Fruit fly (Drosophila melanogaster): ENCODE measurements around the gene CG13086.

Gene CG13086

DNA sequence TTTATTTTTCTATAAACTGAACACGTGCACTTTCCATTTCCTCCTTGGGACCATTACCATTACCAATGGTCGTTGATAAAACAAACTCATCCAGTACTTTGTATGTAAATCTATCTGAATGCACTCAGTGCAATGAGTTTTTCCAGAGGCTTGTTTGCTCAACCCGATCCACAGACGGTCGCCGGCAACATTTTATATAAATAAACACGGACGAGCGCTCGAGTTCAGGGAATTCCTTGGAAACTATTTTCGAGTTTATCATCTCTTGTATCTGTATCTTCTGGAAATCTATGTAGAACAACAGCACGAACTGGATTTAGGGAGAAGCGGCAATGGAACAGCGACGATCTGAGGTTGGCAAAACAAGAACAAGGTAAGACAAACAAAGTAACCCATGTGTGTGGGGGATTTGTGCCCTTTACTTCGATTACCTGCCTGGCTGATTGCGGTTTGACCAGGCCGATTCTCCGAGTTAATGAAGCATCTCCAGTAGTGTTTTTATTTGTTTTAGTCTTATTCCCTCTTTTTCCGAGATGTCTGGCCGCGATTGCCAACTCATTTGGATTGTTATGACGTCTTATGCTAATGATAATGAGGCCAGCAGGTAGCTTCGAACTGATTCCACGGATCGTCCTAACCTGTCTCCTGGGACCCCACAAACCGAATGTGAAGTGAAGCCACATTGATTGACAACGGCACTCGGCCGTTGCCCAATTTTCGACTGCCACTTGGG, 22.9 kb upstream of the CG13086 start:
- no peak for TF ChIP-seq D1 (tag; optimal IDR thresholded peaks at IDR 0.05)
- TF ChIP-seq CG9948 (tag; optimal IDR thresholded peaks at IDR 0.05) = no peak
- no peak for TF ChIP-seq Pif1A (GFP tag; optimal IDR thresholded peaks at IDR 0.05)
- no peak for TF ChIP-seq Pif1B (GFP tag; optimal IDR thresholded peaks at IDR 0.05)
- TF ChIP-seq Snoo (tag; optimal IDR thresholded peaks at IDR 0.05) = no peak
- no peak for TF ChIP-seq CG8301 (tag; optimal IDR thresholded peaks at IDR 0.05)
- no peak for TF ChIP-seq Ets98B (GFP tag; IDR thresholded peaks at IDR 0.05)
- TF ChIP-seq CG17806 (tag; optimal IDR thresholded peaks at IDR 0.05) = no peak
- TF ChIP-seq CG8159 (tag; optimal IDR thresholded peaks at IDR 0.05) = no peak
- no peak for TF ChIP-seq CG10348 (GFP tag; IDR thresholded peaks at IDR 0.05)
- TF ChIP-seq CG4496 (GFP tag; IDR thresholded peaks at IDR 0.05) = no peak
- no peak for TF ChIP-seq CG32121 (GFP tag; IDR thresholded peaks at IDR 0.05)
- no peak for TF ChIP-seq rn (GFP tag; IDR thresholded peaks at IDR 0.05)
- no peak for TF ChIP-seq fd96Ca (GFP tag; IDR thresholded peaks at IDR 0.05)
- no peak for TF ChIP-seq CG15710 (tag; optimal IDR thresholded peaks at IDR 0.05)
- TF ChIP-seq CG13204 (GFP tag; optimal IDR thresholded peaks at IDR 0.05) = no peak

DNA sequence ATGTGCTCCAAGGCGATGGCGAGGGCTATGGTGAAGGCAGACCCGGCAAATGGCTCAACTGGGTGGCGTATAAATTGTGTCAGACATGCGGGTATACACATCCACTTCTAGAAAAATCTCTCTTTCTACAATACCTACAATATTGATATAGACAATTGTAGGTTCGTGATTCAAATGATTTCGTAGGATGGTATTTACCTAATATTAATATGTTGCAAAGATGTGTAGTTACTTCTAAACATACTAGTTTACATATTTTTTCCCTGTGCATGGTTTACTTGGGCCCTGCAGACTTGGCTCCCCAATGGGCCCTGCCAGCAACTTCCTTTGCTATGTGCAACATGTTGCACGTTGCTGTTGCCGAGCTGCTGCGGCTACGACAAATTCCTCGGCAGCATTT, 22.2 kb upstream of the CG13086 start:
- peak; percentile 93 for TF ChIP-seq gl (tag; optimal IDR thresholded peaks at IDR 0.05)
- TF ChIP-seq CG8159 (tag; optimal IDR thresholded peaks at IDR 0.05) = peak; percentile 94
- TF ChIP-seq CG4496 (GFP tag; IDR thresholded peaks at IDR 0.05) = peak; percentile 92
- TF ChIP-seq CG12605 (GFP tag; IDR thresholded peaks at IDR 0.05) = peak; percentile 78
- TF ChIP-seq CG10348 (GFP tag; IDR thresholded peaks at IDR 0.05) = no peak
- peak; percentile 71 for TF ChIP-seq CG32121 (GFP tag; IDR thresholded peaks at IDR 0.05)
- TF ChIP-seq CG34367 (tag; optimal IDR thresholded peaks at IDR 0.05) = peak; percentile 97
- peak; percentile 96 for TF ChIP-seq CG9948 (tag; optimal IDR thresholded peaks at IDR 0.05)
- TF ChIP-seq Snoo (tag; optimal IDR thresholded peaks at IDR 0.05) = no peak
- TF ChIP-seq Ets98B (GFP tag; IDR thresholded peaks at IDR 0.05) = peak; percentile 86
- peak; percentile 83 for TF ChIP-seq fd96Ca (GFP tag; IDR thresholded peaks at IDR 0.05)
- TF ChIP-seq CG8301 (tag; optimal IDR thresholded peaks at IDR 0.05) = peak; percentile 89
- peak; percentile 91 for TF ChIP-seq CG14655 (GFP tag; optimal IDR thresholded peaks at IDR 0.05)
- TF ChIP-seq CG15710 (tag; optimal IDR thresholded peaks at IDR 0.05) = peak; percentile 94
- peak; percentile 90 for TF ChIP-seq Pif1A (GFP tag; optimal IDR thresholded peaks at IDR 0.05)
- peak; percentile 86 for TF ChIP-seq D1 (tag; optimal IDR thresholded peaks at IDR 0.05)
- no peak for TF ChIP-seq EcR (GFP tag; optimal IDR thresholded peaks at IDR 0.05)
- peak; percentile 86 for TF ChIP-seq CG13204 (GFP tag; optimal IDR thresholded peaks at IDR 0.05)
- TF ChIP-seq Pif1B (GFP tag; optimal IDR thresholded peaks at IDR 0.05) = peak; percentile 78
- TF ChIP-seq rn (GFP tag; IDR thresholded peaks at IDR 0.05) = peak; percentile 80
- peak; percentile 97 for TF ChIP-seq CG17806 (tag; optimal IDR thresholded peaks at IDR 0.05)

DNA sequence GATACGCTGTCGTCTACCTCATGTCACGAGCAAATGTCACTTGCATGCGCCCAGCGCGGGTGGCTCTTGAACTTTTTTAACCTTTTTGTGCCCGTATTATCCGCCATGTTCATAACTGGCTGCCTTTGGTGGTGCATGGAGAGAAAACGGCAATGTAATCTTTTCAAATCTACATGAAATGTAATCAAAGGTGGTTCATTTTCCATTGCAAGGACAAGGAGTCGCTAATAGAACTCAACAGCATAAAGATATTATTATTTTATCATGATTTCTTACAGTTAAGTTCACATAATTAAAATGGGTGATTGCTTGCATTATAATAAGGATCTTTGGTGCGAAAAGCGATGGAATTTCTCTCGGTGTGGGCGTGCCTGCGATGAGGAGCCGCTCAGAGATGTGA, 21.4 kb upstream of the CG13086 start:
- TF ChIP-seq EcR (GFP tag; optimal IDR thresholded peaks at IDR 0.05) (peak; percentile 9), CG17806 (tag; optimal IDR thresholded peaks at IDR 0.05) (peak; percentile 39), CG14655 (GFP tag; optimal IDR thresholded peaks at IDR 0.05) (peak; percentile 54), CG10348 (GFP tag; IDR thresholded peaks at IDR 0.05) (no peak), gl (tag; optimal IDR thresholded peaks at IDR 0.05) (no peak), Pif1A (GFP tag; optimal IDR thresholded peaks at IDR 0.05) (peak; percentile 19), CG15710 (tag; optimal IDR thresholded peaks at IDR 0.05) (peak; percentile 24), CG12605 (GFP tag; IDR thresholded peaks at IDR 0.05) (no peak), CG34367 (tag; optimal IDR thresholded peaks at IDR 0.05) (no peak), CG32121 (GFP tag; IDR thresholded peaks at IDR 0.05) (no peak), CG8301 (tag; optimal IDR thresholded peaks at IDR 0.05) (peak; percentile 32), fd96Ca (GFP tag; IDR thresholded peaks at IDR 0.05) (no peak), Pif1B (GFP tag; optimal IDR thresholded peaks at IDR 0.05) (no peak), CG4496 (GFP tag; IDR thresholded peaks at IDR 0.05) (no peak), rn (GFP tag; IDR thresholded peaks at IDR 0.05) (no peak), D1 (tag; optimal IDR thresholded peaks at IDR 0.05) (no peak), CG9948 (tag; optimal IDR thresholded peaks at IDR 0.05) (peak; percentile 23), CG8159 (tag; optimal IDR thresholded peaks at IDR 0.05) (peak; percentile 58), Ets98B (GFP tag; IDR thresholded peaks at IDR 0.05) (no peak), Snoo (tag; optimal IDR thresholded peaks at IDR 0.05) (no peak), CG13204 (GFP tag; optimal IDR thresholded peaks at IDR 0.05) (no peak)

DNA sequence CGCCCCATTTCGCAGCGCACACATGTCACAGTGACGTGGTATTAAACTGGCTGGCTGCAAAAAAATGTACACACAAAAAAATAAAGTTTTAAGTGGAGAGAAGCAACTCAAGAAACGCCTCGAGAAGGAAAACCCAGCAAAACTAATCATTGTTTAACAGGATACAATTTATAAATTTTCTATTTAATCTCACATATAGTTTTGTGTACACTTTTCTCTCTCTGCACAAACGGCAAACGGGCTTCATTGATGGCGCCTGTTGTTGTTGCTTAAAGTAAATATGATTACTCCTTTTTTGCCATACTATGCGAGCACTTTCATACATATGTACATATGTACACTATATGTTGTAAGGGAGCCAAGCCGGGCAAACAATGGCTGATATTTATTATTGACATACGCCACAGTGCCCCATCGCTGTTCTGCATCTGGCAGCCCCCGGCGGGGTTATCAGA, 6.1 kb upstream of the CG13086 start:
- TF ChIP-seq EcR (GFP tag; optimal IDR thresholded peaks at IDR 0.05) (peak; percentile 39), D1 (tag; optimal IDR thresholded peaks at IDR 0.05) (peak; percentile 76), gl (tag; optimal IDR thresholded peaks at IDR 0.05) (peak; percentile 80), CG13204 (GFP tag; optimal IDR thresholded peaks at IDR 0.05) (peak; percentile 74), CG32121 (GFP tag; IDR thresholded peaks at IDR 0.05) (peak; percentile 95), CG10348 (GFP tag; IDR thresholded peaks at IDR 0.05) (peak; percentile 61), fd96Ca (GFP tag; IDR thresholded peaks at IDR 0.05) (peak; percentile 96), CG17806 (tag; optimal IDR thresholded peaks at IDR 0.05) (peak; percentile 94), Pif1A (GFP tag; optimal IDR thresholded peaks at IDR 0.05) (peak; percentile 94), CG14655 (GFP tag; optimal IDR thresholded peaks at IDR 0.05) (peak; percentile 91), CG4496 (GFP tag; IDR thresholded peaks at IDR 0.05) (peak; percentile 95), rn (GFP tag; IDR thresholded peaks at IDR 0.05) (peak; percentile 87), CG15710 (tag; optimal IDR thresholded peaks at IDR 0.05) (peak; percentile 93), Snoo (tag; optimal IDR thresholded peaks at IDR 0.05) (peak; percentile 59), CG12605 (GFP tag; IDR thresholded peaks at IDR 0.05) (peak; percentile 92), CG9948 (tag; optimal IDR thresholded peaks at IDR 0.05) (peak; percentile 92), CG8301 (tag; optimal IDR thresholded peaks at IDR 0.05) (peak; percentile 88), Pif1B (GFP tag; optimal IDR thresholded peaks at IDR 0.05) (peak; percentile 92), CG8159 (tag; optimal IDR thresholded peaks at IDR 0.05) (peak; percentile 92), CG34367 (tag; optimal IDR thresholded peaks at IDR 0.05) (peak; percentile 92), Ets98B (GFP tag; IDR thresholded peaks at IDR 0.05) (peak; percentile 95)
